Fruit fly (Drosophila melanogaster): Measurements from ENCODE around the gene Fife.

Fife gene

dm6 chr3L:2631406-2631805, 80.1 kb downstream of the Fife start, which contains the start of the genes CG42245 and MEP-1 (continued):
- TF ChIP-seq svp (GFP tag): peak; percentile 80
- peak; percentile 30 for TF ChIP-seq Ets96B (tag; optimal IDR thresholded peaks at IDR 0.05)
- TF ChIP-seq ss (GFP tag; optimal IDR thresholded peaks at IDR 0.05): peak in 1 of 2 experiments; percentile 20
- TF ChIP-seq fd85E (GFP tag; optimal IDR thresholded peaks at IDR 0.05): no peak
- TF ChIP-seq CG3032 (tag; optimal IDR thresholded peaks at IDR 0.05): no peak
- TF ChIP-seq Hr38 (GFP tag; optimal IDR thresholded peaks at IDR 0.05): no peak
- TF ChIP-seq lz (GFP tag; optimal IDR thresholded peaks at IDR 0.05): peak; percentile 48
- TF ChIP-seq Sox15 (GFP tag; optimal IDR thresholded peaks at IDR 0.05): no peak
- no peak for TF ChIP-seq dac (GFP tag; optimal IDR thresholded peaks at IDR 0.05)
- no peak for TF ChIP-seq CG16779 (tag; optimal IDR thresholded peaks at IDR 0.05)

- TF ChIP-seq Sox14 (GFP tag; optimal IDR thresholded peaks at IDR 0.05) (no peak), Eip78C (GFP tag) (peak; percentile 5)
Observed at dm6 chr3L:2629964-2630363, 81.5 kb downstream of the Fife start, which contains the start of gene Pxn. Gene Pxn (minus strand): TSS chr3L:2630064.

- TF ChIP-seq OdsH (GFP tag; optimal IDR thresholded peaks at IDR 0.05) (peak; percentile 1), CG9139 (GFP tag; optimal IDR thresholded peaks at IDR 0.05) (no peak), Eip78C (GFP tag) (peak; percentile 67), Eip75B (GFP tag; optimal IDR thresholded peaks at IDR 0.05) (no peak), CG8632 (GFP tag; optimal IDR thresholded peaks at IDR 0.05) (no peak), fkh (GFP tag; optimal IDR thresholded peaks at IDR 0.05) (no peak), Ets96B (tag; optimal IDR thresholded peaks at IDR 0.05) (peak; percentile 36), pdm3 (GFP tag; optimal IDR thresholded peaks at IDR 0.05) (peak; percentile 33), CG6808 (GFP tag; optimal IDR thresholded peaks at IDR 0.05) (peak; percentile 14), esn (GFP tag; optimal IDR thresholded peaks at IDR 0.05) (peak; percentile 14), CG10669 (GFP tag; optimal IDR thresholded peaks at IDR 0.05) (peak; percentile 14), topi (GFP tag; optimal IDR thresholded peaks at IDR 0.05) (peak; percentile 4), CG15336 (GFP tag; IDR thresholded peaks at IDR 0.05) (peak; percentile 16; the same call in 1 of the 2 replicates), lz (GFP tag; optimal IDR thresholded peaks at IDR 0.05) (no peak), svp (GFP tag) (peak; percentile 59), CG32006 (GFP tag; optimal IDR thresholded peaks at IDR 0.05) (peak; percentile 38), CG31627 (GFP tag; optimal IDR thresholded peaks at IDR 0.05) (peak; percentile 5), CG6276 (GFP tag; optimal IDR thresholded peaks at IDR 0.05) (peak; percentile 21), CG3032 (tag; optimal IDR thresholded peaks at IDR 0.05) (peak; percentile 27), Smox (GFP tag; optimal IDR thresholded peaks at IDR 0.05) (no peak), Gug (GFP tag; IDR thresholded peaks at IDR 0.05) (no peak), CG4318 (GFP tag; optimal IDR thresholded peaks at IDR 0.05) (peak; percentile 13), Hr4 (GFP tag; optimal IDR thresholded peaks at IDR 0.05) (peak; percentile 4)
Observed at dm6 chr3L:2614222-2614621, 97.3 kb downstream of the Fife start.

dm6 chr3L:2608825-2609224, 102.7 kb downstream of the Fife start:
- TF ChIP-seq eg (GFP tag; IDR thresholded peaks at IDR 0.05) (no peak), CG9139 (GFP tag; optimal IDR thresholded peaks at IDR 0.05) (no peak), CG3919 (GFP tag; optimal IDR thresholded peaks at IDR 0.05) (no peak), CG34406 (GFP tag; optimal IDR thresholded peaks at IDR 0.05) (no peak), spab (GFP tag; optimal IDR thresholded peaks at IDR 0.05) (no peak), lz (GFP tag; optimal IDR thresholded peaks at IDR 0.05) (no peak), Hr39 (GFP tag; optimal IDR thresholded peaks at IDR 0.05) (no peak), Eip78C (GFP tag) (peak; percentile 8), svp (GFP tag) (peak; percentile 20), vri (GFP tag; optimal IDR thresholded peaks at IDR 0.05) (no peak), Ets21C (GFP tag; optimal IDR thresholded peaks at IDR 0.05) (no peak), dac (GFP tag; optimal IDR thresholded peaks at IDR 0.05) (no peak), CG10631 (GFP tag; optimal IDR thresholded peaks at IDR 0.05) (no peak), Eip75B (GFP tag; optimal IDR thresholded peaks at IDR 0.05) (no peak), salr (GFP tag; optimal IDR thresholded peaks at IDR 0.05) (no peak), CG8119 (GFP tag; IDR thresholded peaks at IDR 0.05) (no peak), Met (GFP tag; optimal IDR thresholded peaks at IDR 0.05) (no peak), CG7368 (GFP tag; optimal IDR thresholded peaks at IDR 0.05) (no peak), ss (GFP tag; optimal IDR thresholded peaks at IDR 0.05) (no peak), CG15336 (GFP tag; IDR thresholded peaks at IDR 0.05) (0 out of 2 replicates have a peak, but pooled peaks have one; percentile 6), acj6 (GFP tag; optimal IDR thresholded peaks at IDR 0.05) (no peak), dsx (GFP tag; optimal IDR thresholded peaks at IDR 0.05; ENCODE audit: poor library complexity, severe bottlenecking) (no peak), CG3032 (tag; optimal IDR thresholded peaks at IDR 0.05) (no peak), Smox (GFP tag; optimal IDR thresholded peaks at IDR 0.05) (no peak), CG32006 (GFP tag; optimal IDR thresholded peaks at IDR 0.05) (no peak)

Measured in whole organism, prepupa.